Worm (Caenorhabditis elegans): Measurements from ENCODE around the gene rib-2.

Gene rib-2

ce11 chrIII:10709676-10710075 is 32.9 kb upstream of the rib-2 start:
- TF ChIP-seq zip-8 (tag; optimal IDR thresholded peaks at IDR 0.05), result peak; percentile 93
- TF ChIP-seq sptf-1 (tag; optimal IDR thresholded peaks at IDR 0.05), result no peak
- TF ChIP-seq elt-3 (tag; optimal IDR thresholded peaks at IDR 0.05), result no peak

- no peak for TF ChIP-seq sptf-1 (tag; optimal IDR thresholded peaks at IDR 0.05)
- TF ChIP-seq elt-3 (tag; optimal IDR thresholded peaks at IDR 0.05), result no peak
- no peak for TF ChIP-seq mep-1 (tag; optimal IDR thresholded peaks at IDR 0.05)
These were observed 31.4 kb upstream of the rib-2 start, which contains the start of gene W09D10.5 for ce11 chrIII:10711192-10711673. Gene W09D10.5 (minus strand): TSS chrIII:10711536.

ce11 chrIII:10714541-10714940 is 28.1 kb upstream of the rib-2 start:
- TF ChIP-seq ztf-11 (tag; optimal IDR thresholded peaks at IDR 0.05), result no peak
- TF ChIP-seq elt-1 (tag; optimal IDR thresholded peaks at IDR 0.05; ENCODE audit: borderline replicate concordance, insufficient read depth), result no peak
- no peak for TF ChIP-seq unc-62 (GFP tag; optimal IDR thresholded peaks at IDR 0.05)
- no peak for TF ChIP-seq lsy-2 (tag; optimal IDR thresholded peaks at IDR 0.05)
- no peak for TF ChIP-seq hlh-1 (tag; optimal IDR thresholded peaks at IDR 0.05)
- TF ChIP-seq blmp-1 (tag; optimal IDR thresholded peaks at IDR 0.05), result no peak
- no peak for TF ChIP-seq drap-1 (GFP tag; optimal IDR thresholded peaks at IDR 0.05)
- no peak for TF ChIP-seq ces-1 (GFP tag; optimal IDR thresholded peaks at IDR 0.05)
- no peak for TF ChIP-seq unc-39 (tag; optimal IDR thresholded peaks at IDR 0.05)
- TF ChIP-seq mls-2 (tag; optimal IDR thresholded peaks at IDR 0.05), result no peak
- TF ChIP-seq tbx-8 (GFP tag; optimal IDR thresholded peaks at IDR 0.05), result no peak
- no peak for TF ChIP-seq zip-8 (tag; optimal IDR thresholded peaks at IDR 0.05)

- TF ChIP-seq pha-4 (tag; optimal IDR thresholded peaks at IDR 0.05) (no peak), ceh-43 (GFP tag; optimal IDR thresholded peaks at IDR 0.05) (no peak), lin-13 (tag; optimal IDR thresholded peaks at IDR 0.05) (no peak), flh-1 (GFP tag; optimal IDR thresholded peaks at IDR 0.05) (no peak), sptf-1 (tag; optimal IDR thresholded peaks at IDR 0.05) (no peak), unc-120 (tag; optimal IDR thresholded peaks at IDR 0.05; ENCODE audit: poor library complexity, severe bottlenecking) (no peak), nhr-76 (tag; optimal IDR thresholded peaks at IDR 0.05) (no peak), sem-2 (GFP tag; optimal IDR thresholded peaks at IDR 0.05) (no peak), blmp-1 (tag; optimal IDR thresholded peaks at IDR 0.05) (no peak), nhr-28 (tag; optimal IDR thresholded peaks at IDR 0.05) (no peak), ces-1 (GFP tag; optimal IDR thresholded peaks at IDR 0.05) (no peak), mep-1 (tag; optimal IDR thresholded peaks at IDR 0.05) (no peak), lsy-2 (tag; optimal IDR thresholded peaks at IDR 0.05) (no peak), cnd-1 (tag; optimal IDR thresholded peaks at IDR 0.05) (no peak), mab-5 (tag; optimal IDR thresholded peaks at IDR 0.05) (no peak), elt-1 (tag; optimal IDR thresholded peaks at IDR 0.05; ENCODE audit: borderline replicate concordance, insufficient read depth) (no peak), ceh-39 (tag; optimal IDR thresholded peaks at IDR 0.05) (no peak), tbx-8 (GFP tag; optimal IDR thresholded peaks at IDR 0.05) (no peak)
These were observed 26.5 kb upstream of the rib-2 start, which contains the start of gene W09D10.4 for ce11 chrIII:10716091-10716490. Gene W09D10.4 (minus strand): TSS chrIII:10716191.

- no peak for TF ChIP-seq mls-2 (tag; optimal IDR thresholded peaks at IDR 0.05)
- TF ChIP-seq hlh-1 (tag; optimal IDR thresholded peaks at IDR 0.05), result no peak
- peak; percentile 11 for TF ChIP-seq zip-8 (tag; optimal IDR thresholded peaks at IDR 0.05)
- TF ChIP-seq sem-2 (GFP tag; optimal IDR thresholded peaks at IDR 0.05), result no peak
- no peak for TF ChIP-seq ceh-43 (GFP tag; optimal IDR thresholded peaks at IDR 0.05)
- no peak for TF ChIP-seq ham-2 (GFP tag; optimal IDR thresholded peaks at IDR 0.05)
- TF ChIP-seq unc-62 (GFP tag; optimal IDR thresholded peaks at IDR 0.05), result no peak
These were observed 25.1 kb upstream of the rib-2 start for ce11 chrIII:10717479-10717878.

ce11 chrIII:10718078-10718477 is 24.5 kb upstream of the rib-2 start:
- TF ChIP-seq mep-1 (tag; optimal IDR thresholded peaks at IDR 0.05) (no peak), ham-2 (GFP tag; optimal IDR thresholded peaks at IDR 0.05) (no peak), drap-1 (GFP tag; optimal IDR thresholded peaks at IDR 0.05) (no peak), lin-13 (tag; optimal IDR thresholded peaks at IDR 0.05) (no peak), lsy-2 (tag; optimal IDR thresholded peaks at IDR 0.05) (no peak), nhr-76 (tag; optimal IDR thresholded peaks at IDR 0.05) (no peak), lin-32 (GFP tag; optimal IDR thresholded peaks at IDR 0.05) (no peak), unc-39 (tag; optimal IDR thresholded peaks at IDR 0.05) (no peak), ceh-83 (GFP tag; optimal IDR thresholded peaks at IDR 0.05) (no peak), pha-4 (tag; optimal IDR thresholded peaks at IDR 0.05) (no peak), mab-5 (tag; optimal IDR thresholded peaks at IDR 0.05) (no peak), blmp-1 (tag; optimal IDR thresholded peaks at IDR 0.05) (no peak)
